Fruit fly (Drosophila melanogaster) whole organism, pupa: ENCODE data around the gene CG31988.

ENCODE experiments used
- CG10348 ChIP-seq: fragments of 200-800 bp; sonication (Bioruptor generic); IDR thresholded peaks from 2 replicates; pipeline ENCODE4 v1.3.6; 2022; ENCODE audit warnings: missing biosample characterization, missing genetic modification characterization
- CG12605 ChIP-seq: fragments of 200-800 bp; sonication (Bioruptor generic); IDR thresholded peaks from 2 replicates; pipeline ENCODE4 v1.3.6; 2022; ENCODE audit warnings: missing biosample characterization, missing genetic modification characterization
- CG13204 ChIP-seq: fragments of 200-800 bp; sonication (Bioruptor generic); optimal IDR thresholded peaks from 2 replicates; lab custom pipeline; 2018; ENCODE audit warnings: missing biosample characterization, mild to moderate bottlenecking, missing genetic modification characterization, moderate library complexity
- CG14655 ChIP-seq: fragments of 200-800 bp; sonication (Bioruptor generic); optimal IDR thresholded peaks from 3 replicates; lab custom pipeline; 2017; ENCODE audit warnings: mild to moderate bottlenecking, missing biosample characterization, missing genetic modification reagents, missing genetic modification characterization
- CG15710 ChIP-seq: fragments of 200-800 bp; sonication (Bioruptor generic); optimal IDR thresholded peaks from 2 replicates; lab custom pipeline; 2018; ENCODE audit warnings: missing biosample characterization, mild to moderate bottlenecking, missing genetic modification characterization, moderate library complexity
- CG17806 ChIP-seq: fragments of 200-800 bp; sonication (Bioruptor generic); optimal IDR thresholded peaks from 2 replicates; lab custom pipeline; 2018; ENCODE audit warnings: missing biosample characterization, mild to moderate bottlenecking, missing genetic modification characterization, moderate library complexity
- CG32121 ChIP-seq: fragments of 200-800 bp; sonication (Bioruptor generic); IDR thresholded peaks from 2 replicates; pipeline ENCODE4 v1.3.6; 2022; ENCODE audit warnings: missing biosample characterization, missing genetic modification characterization
- CG34367 ChIP-seq: fragments of 200-800 bp; sonication (Bioruptor generic); optimal IDR thresholded peaks from 2 replicates; lab custom pipeline; 2018; ENCODE audit warnings: missing biosample characterization, mild to moderate bottlenecking, missing genetic modification characterization
- CG4496 ChIP-seq: fragments of 200-800 bp; sonication (Bioruptor generic); IDR thresholded peaks from 3 replicates; pipeline ENCODE4 v1.3.6; 2022; ENCODE audit warnings: missing biosample characterization, missing genetic modification characterization
- CG8159 ChIP-seq: fragments of 200-800 bp; sonication (Bioruptor generic); optimal IDR thresholded peaks from 3 replicates; lab custom pipeline; 2018; ENCODE audit warnings: missing biosample characterization, mild to moderate bottlenecking, missing genetic modification characterization, moderate library complexity
- CG8301 ChIP-seq: fragments of 200-800 bp; sonication (Bioruptor generic); optimal IDR thresholded peaks from 2 replicates; lab custom pipeline; 2018; ENCODE audit warnings: missing biosample characterization, mild to moderate bottlenecking, missing genetic modification characterization
- CG9948 ChIP-seq: fragments of 200-800 bp; sonication (Bioruptor generic); optimal IDR thresholded peaks from 2 replicates; lab custom pipeline; 2018; ENCODE audit warnings: missing biosample characterization, mild to moderate bottlenecking, missing genetic modification characterization, moderate library complexity
- D1 ChIP-seq: fragments of 200-800 bp; sonication (Bioruptor generic); optimal IDR thresholded peaks from 2 replicates; lab custom pipeline; 2018; ENCODE audit warnings: missing biosample characterization, mild to moderate bottlenecking, missing genetic modification characterization, moderate library complexity
- EcR ChIP-seq: fragments of 200-800 bp; sonication (Bioruptor generic); optimal IDR thresholded peaks from 3 replicates; lab custom pipeline; 2019; ENCODE audit warnings: missing biosample characterization, missing genetic modification characterization, mild to moderate bottlenecking, moderate library complexity, missing genetic modification reagents
- Ets98B ChIP-seq: fragments of 200-800 bp; sonication (Bioruptor generic); IDR thresholded peaks from 2 replicates; pipeline ENCODE4 v1.3.6; 2022; ENCODE audit warnings: missing biosample characterization, missing genetic modification characterization
- Pif1A ChIP-seq: fragments of 200-800 bp; sonication (Bioruptor generic); optimal IDR thresholded peaks from 3 replicates; lab custom pipeline; 2016; ENCODE audit warnings: missing biosample characterization, missing genetic modification characterization
- Pif1B ChIP-seq: fragments of 200-800 bp; sonication (Bioruptor generic); optimal IDR thresholded peaks from 3 replicates; lab custom pipeline; 2016; ENCODE audit warnings: missing biosample characterization, missing genetic modification characterization
- Snoo ChIP-seq: fragments of 200-800 bp; sonication (Bioruptor generic); optimal IDR thresholded peaks from 3 replicates; lab custom pipeline; 2017; ENCODE audit warnings: missing biosample characterization, mild to moderate bottlenecking, missing genetic modification characterization, inconsistent platforms
- fd96Ca ChIP-seq: fragments of 200-800 bp; sonication (Bioruptor generic); IDR thresholded peaks from 3 replicates; pipeline ENCODE4 v1.3.6; 2022; ENCODE audit warnings: missing biosample characterization, missing genetic modification characterization
- gl ChIP-seq: fragments of 200-800 bp; sonication (Bioruptor generic); optimal IDR thresholded peaks from 2 replicates; lab custom pipeline; 2018; ENCODE audit warnings: missing biosample characterization, mild to moderate bottlenecking, missing genetic modification characterization
- rn ChIP-seq: fragments of 200-800 bp; sonication (Bioruptor generic); IDR thresholded peaks from 2 replicates; pipeline ENCODE4 v1.3.6; 2022; ENCODE audit warnings: missing biosample characterization, missing genetic modification characterization

The CG31988 gene

dm6 chr2L:21235463-21235862 lies 32.9 kb upstream of the CG31988 start:
- TF ChIP-seq Pif1B (GFP tag; lab: Kevin White, UChicago) = no peak
- no peak for TF ChIP-seq CG12605 (GFP tag; lab: Robert Waterston, UW)
- no peak for TF ChIP-seq CG9948 (tag; lab: Kevin White, UChicago)
- TF ChIP-seq fd96Ca (GFP tag; lab: Robert Waterston, UW) = no peak
- no peak for TF ChIP-seq gl (tag; lab: Kevin White, UChicago)
- no peak for TF ChIP-seq Ets98B (GFP tag; lab: Robert Waterston, UW)
- no peak for TF ChIP-seq CG13204
- no peak for TF ChIP-seq Pif1A (GFP tag; lab: Kevin White, UChicago)
- TF ChIP-seq CG32121 = no peak
- no peak for TF ChIP-seq CG34367 (tag; lab: Kevin White, UChicago)
- no peak for TF ChIP-seq CG15710
- TF ChIP-seq CG10348 (GFP tag; lab: Robert Waterston, UW) = no peak
- no peak for TF ChIP-seq CG17806 (tag; lab: Kevin White, UChicago)
- no peak for TF ChIP-seq CG8301 (tag; lab: Kevin White, UChicago)
- no peak for TF ChIP-seq CG8159 (tag; lab: Kevin White, UChicago)
- no peak for TF ChIP-seq rn (GFP tag; lab: Robert Waterston, UW)

- TF ChIP-seq CG32121 = peak; percentile 24; the same call in 1 of the 2 replicates
- TF ChIP-seq CG15710 = no peak
These were observed 31.9 kb upstream of the CG31988 start for dm6 chr2L:21234388-21234984.

DNA sequence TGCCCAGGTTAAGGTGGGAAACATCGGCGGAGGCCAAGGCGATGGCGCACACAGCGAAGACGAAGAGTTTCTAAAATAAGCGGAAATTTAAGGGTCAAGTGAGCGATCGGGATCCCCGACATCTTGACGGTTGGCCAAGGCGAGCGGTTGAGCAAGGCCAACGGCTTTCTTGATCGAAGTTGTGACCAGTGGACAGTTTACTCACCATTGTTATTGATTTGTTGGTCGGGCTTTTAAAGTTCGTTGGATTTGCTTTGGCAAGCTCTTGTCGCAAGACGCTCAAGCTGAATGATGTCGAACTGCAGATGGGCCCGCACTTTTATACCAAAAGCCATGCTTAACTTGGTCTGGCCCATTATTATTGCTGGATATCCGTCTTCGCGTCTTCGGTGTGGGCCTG lies 30.8 kb upstream of the CG31988 start:
- TF ChIP-seq D1 (no peak), gl (tag; lab: Kevin White, UChicago) (no peak)
- TF ChIP-seq, all 21 proteins: peak for 0

DNA sequence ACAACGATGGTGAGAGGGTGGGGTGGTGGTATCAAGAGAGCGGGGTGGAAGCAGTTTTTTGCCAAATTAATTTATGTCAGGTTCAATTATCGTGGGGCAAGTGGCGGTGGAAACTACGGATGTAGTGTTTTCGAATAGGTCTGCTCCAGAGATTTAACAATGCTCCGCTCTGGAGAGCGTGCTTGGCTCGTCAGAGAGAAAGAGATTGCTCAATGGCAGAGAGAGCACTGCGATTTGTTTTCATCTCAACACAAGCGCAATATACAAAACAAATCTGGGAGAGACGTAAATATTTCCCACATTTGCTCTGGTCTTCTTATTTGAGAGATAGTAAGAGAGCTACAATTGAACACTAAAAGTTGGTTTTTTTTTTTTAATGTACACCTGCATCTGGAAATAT lies 19.2 kb upstream of the CG31988 start:
- TF ChIP-seq Ets98B (GFP tag; lab: Robert Waterston, UW) (no peak), Pif1B (GFP tag; lab: Kevin White, UChicago) (no peak), gl (tag; lab: Kevin White, UChicago) (no peak), EcR (no peak), CG17806 (tag; lab: Kevin White, UChicago) (no peak), D1 (no peak)

dm6 chr2L:21221114-21221578 lies 18.5 kb upstream of the CG31988 start, which contains the start of gene CG8677:
Gene CG8677, plus strand, starts transcription at chr2L:21221312.
- TF ChIP-seq CG10348 (GFP tag; lab: Robert Waterston, UW) (no peak), CG4496 (GFP tag; lab: Robert Waterston, UW) (peak; percentile 18; the same call in 1 of the 3 replicates), gl (tag; lab: Kevin White, UChicago) (no peak), Snoo (tag; lab: Kevin White, UChicago) (no peak), D1 (no peak), CG9948 (tag; lab: Kevin White, UChicago) (no peak), fd96Ca (GFP tag; lab: Robert Waterston, UW) (no peak), rn (GFP tag; lab: Robert Waterston, UW) (no peak)
- TF ChIP-seq, all 21 proteins: peak for 1

- TF ChIP-seq CG8301 (tag; lab: Kevin White, UChicago) = no peak
- no peak for TF ChIP-seq CG17806 (tag; lab: Kevin White, UChicago)
- no peak for TF ChIP-seq EcR
- TF ChIP-seq gl (tag; lab: Kevin White, UChicago) = no peak
- TF ChIP-seq Pif1B (GFP tag; lab: Kevin White, UChicago) = no peak
- TF ChIP-seq CG34367 (tag; lab: Kevin White, UChicago) = no peak
- no peak for TF ChIP-seq CG8159 (tag; lab: Kevin White, UChicago)
- TF ChIP-seq Snoo (tag; lab: Kevin White, UChicago) = no peak
- no peak for TF ChIP-seq CG9948 (tag; lab: Kevin White, UChicago)
- TF ChIP-seq Pif1A (GFP tag; lab: Kevin White, UChicago) = no peak
- no peak for TF ChIP-seq CG13204
- TF ChIP-seq D1 = no peak
These were observed 17.8 kb upstream of the CG31988 start, which contains the start of gene Atg18b for dm6 chr2L:21220396-21220795. Gene Atg18b, minus strand, starts transcription at chr2L:21220572.

DNA sequence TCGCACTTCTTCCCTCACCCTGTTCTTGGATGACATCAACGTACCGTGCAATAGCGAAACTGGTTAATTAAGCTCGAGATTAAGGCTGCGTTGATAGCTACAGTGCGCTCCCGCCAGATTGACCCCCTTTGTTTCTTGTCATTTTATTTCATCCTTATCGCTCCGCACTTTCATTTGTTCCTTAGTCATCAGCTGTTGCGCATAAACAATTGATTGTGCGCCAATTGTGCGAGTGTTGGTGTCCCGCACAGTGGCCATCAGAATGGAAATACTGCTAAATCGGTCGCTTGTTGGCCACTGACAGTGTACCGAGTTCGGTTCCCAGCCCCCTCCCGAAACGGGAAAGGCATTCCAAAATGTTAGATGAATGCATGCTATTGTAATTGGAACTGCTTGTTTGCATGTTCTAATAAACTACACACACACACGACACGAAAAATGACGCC lies 17.1 kb upstream of the CG31988 start:
- TF ChIP-seq CG10348 (GFP tag; lab: Robert Waterston, UW) (no peak), CG15710 (no peak), CG14655 (GFP tag; lab: Kevin White, UChicago) (no peak), rn (GFP tag; lab: Robert Waterston, UW) (no peak), CG8301 (tag; lab: Kevin White, UChicago) (no peak), Ets98B (GFP tag; lab: Robert Waterston, UW) (0 out of 2 replicates have a peak, but pooled peaks have one; percentile 33), Pif1B (GFP tag; lab: Kevin White, UChicago) (no peak), D1 (no peak), fd96Ca (GFP tag; lab: Robert Waterston, UW) (0 out of 3 replicates have a peak, but pooled peaks have one; percentile 69), EcR (peak; percentile 48), CG32121 (peak; percentile 30; the same call in 1 of the 2 replicates), CG8159 (tag; lab: Kevin White, UChicago) (no peak), CG4496 (GFP tag; lab: Robert Waterston, UW) (0 out of 3 replicates have a peak, but pooled peaks have one; percentile 40), gl (tag; lab: Kevin White, UChicago) (peak; percentile 39), CG12605 (GFP tag; lab: Robert Waterston, UW) (no peak; the same call in 1 of the 2 replicates), Snoo (tag; lab: Kevin White, UChicago) (no peak), CG17806 (tag; lab: Kevin White, UChicago) (peak; percentile 4), CG13204 (no peak)
